Worm (Caenorhabditis elegans) whole organism, L2 larva: ENCODE data around the gene sam-10.

Experiments used
- C34F6.9 ChIP-seq: fragments of 150-350 bp; optimal IDR thresholded peaks from 2 replicates; lab custom pipeline; 2014; ENCODE audit warnings: missing biosample characterization, missing genetic modification characterization
- F13H6.1 ChIP-seq: sonication (generic microtip); optimal IDR thresholded peaks from 2 replicates; lab custom pipeline; 2016; ENCODE audit warnings: missing genetic modification characterization, missing compliant biosample characterization
- R02D3.7 ChIP-seq: fragments of 150-350 bp; optimal IDR thresholded peaks from 2 replicates; lab custom pipeline; 2014; ENCODE audit warnings: missing biosample characterization, missing genetic modification characterization
- Y55F3AM.14 ChIP-seq: fragments of 200-800 bp; sonication (Bioruptor generic); optimal IDR thresholded peaks from 2 replicates; lab custom pipeline; 2018; ENCODE audit warnings: mild to moderate bottlenecking, missing genetic modification characterization, missing compliant biosample characterization
- ZK546.5 ChIP-seq: sonication (generic microtip); optimal IDR thresholded peaks from 2 replicates; lab custom pipeline; 2017; ENCODE audit warnings: missing biosample characterization, missing genetic modification characterization
- alr-1 ChIP-seq: fragments of 150-350 bp; optimal IDR thresholded peaks from 2 replicates; lab custom pipeline; 2014; ENCODE audit warnings: missing biosample characterization, missing genetic modification characterization
- ama-1 ChIP-seq: fragments of 150-350 bp; optimal IDR thresholded peaks from 2 replicates; lab custom pipeline; 2018; ENCODE audit warnings: inconsistent platforms
- blmp-1 ChIP-seq: sonication (generic microtip); optimal IDR thresholded peaks from 2 replicates; lab custom pipeline; 2017; ENCODE audit warnings: missing genetic modification characterization, mild to moderate bottlenecking, missing compliant biosample characterization, antibody characterized with exemption, moderate library complexity; ENCODE audit not compliant: insufficient read depth
- crh-2 ChIP-seq: sonication (generic microtip); optimal IDR thresholded peaks from 2 replicates; lab custom pipeline; 2017; ENCODE audit warnings: missing biosample characterization, missing genetic modification characterization
- dmd-4 ChIP-seq: sonication (generic microtip); optimal IDR thresholded peaks from 2 replicates; lab custom pipeline; 2017; ENCODE audit warnings: missing biosample characterization, missing genetic modification characterization
- egl-27 ChIP-seq: sonication (generic microtip); optimal IDR thresholded peaks from 3 replicates; lab custom pipeline; 2017; ENCODE audit warnings: missing biosample characterization, missing genetic modification reagents, missing genetic modification characterization
- elt-1 ChIP-seq: fragments of 150-350 bp; optimal IDR thresholded peaks from 2 replicates; lab custom pipeline; 2014; ENCODE audit warnings: missing biosample characterization, missing genetic modification characterization
- elt-3 ChIP-seq: sonication (generic microtip); optimal IDR thresholded peaks from 2 replicates; lab custom pipeline; 2017; ENCODE audit warnings: missing biosample characterization, missing genetic modification characterization
- gmeb-1 ChIP-seq: fragments of 150-350 bp; optimal IDR thresholded peaks from 2 replicates; lab custom pipeline; 2014; ENCODE audit warnings: missing biosample characterization, missing genetic modification characterization
- lin-11 ChIP-seq: fragments of 150-350 bp; sonication (generic microtip); optimal IDR thresholded peaks from 2 replicates; lab custom pipeline; 2014; ENCODE audit warnings: missing biosample characterization, missing genetic modification characterization, inconsistent platforms, mixed read lengths
- lin-39 ChIP-seq: fragments of 150-350 bp; optimal IDR thresholded peaks from 2 replicates; lab custom pipeline; 2014; ENCODE audit warnings: missing biosample characterization, missing genetic modification reagents, missing genetic modification characterization
- lsy-2 ChIP-seq, 2 experiments: fragments of 150-350 bp in 1 of 2; sonication (generic microtip) in 1 of 2; optimal IDR thresholded peaks; 2 replicates each; lab custom pipeline; 2014 to 2017; ENCODE audit warnings: missing biosample characterization in 2 of 2, missing genetic modification characterization in 2 of 2
- mab-5 ChIP-seq: fragments of 150-350 bp; optimal IDR thresholded peaks from 2 replicates; lab custom pipeline; 2014; ENCODE audit warnings: missing biosample characterization, missing genetic modification characterization
- mbf-1 ChIP-seq: sonication (generic microtip); optimal IDR thresholded peaks from 2 replicates; lab custom pipeline; 2017; ENCODE audit warnings: missing biosample characterization, missing genetic modification characterization
- nhr-10 ChIP-seq: sonication (generic microtip); optimal IDR thresholded peaks from 2 replicates; lab custom pipeline; 2017; ENCODE audit warnings: missing biosample characterization, missing genetic modification characterization
- nhr-11 ChIP-seq: fragments of 150-350 bp; optimal IDR thresholded peaks from 2 replicates; lab custom pipeline; 2014; ENCODE audit warnings: missing biosample characterization, missing genetic modification characterization
- nhr-12 ChIP-seq: fragments of 150-350 bp; optimal IDR thresholded peaks from 2 replicates; lab custom pipeline; 2014; ENCODE audit warnings: missing biosample characterization, missing genetic modification characterization
- nhr-129 ChIP-seq: fragments of 150-350 bp; optimal IDR thresholded peaks from 2 replicates; lab custom pipeline; 2014; ENCODE audit warnings: missing biosample characterization, missing genetic modification characterization
- nhr-21 ChIP-seq: fragments of 150-350 bp; optimal IDR thresholded peaks from 2 replicates; lab custom pipeline; 2014; ENCODE audit warnings: missing biosample characterization, missing genetic modification characterization
- nhr-23 ChIP-seq: fragments of 150-350 bp; optimal IDR thresholded peaks from 2 replicates; lab custom pipeline; 2014; ENCODE audit warnings: missing biosample characterization, missing genetic modification reagents, missing genetic modification characterization
- nhr-6 ChIP-seq: fragments of 150-350 bp; optimal IDR thresholded peaks from 2 replicates; lab custom pipeline; 2014; ENCODE audit warnings: missing biosample characterization, missing genetic modification characterization
- nhr-77 ChIP-seq: fragments of 150-350 bp; optimal IDR thresholded peaks from 2 replicates; lab custom pipeline; 2014; ENCODE audit warnings: missing biosample characterization, missing genetic modification characterization
- peb-1 ChIP-seq: fragments of 150-350 bp; optimal IDR thresholded peaks from 2 replicates; lab custom pipeline; 2014; ENCODE audit warnings: missing biosample characterization, missing genetic modification characterization
- sem-4 ChIP-seq: fragments of 150-350 bp; optimal IDR thresholded peaks from 2 replicates; lab custom pipeline; 2014; ENCODE audit warnings: missing biosample characterization, missing genetic modification reagents, missing genetic modification characterization
- skn-1 ChIP-seq: sonication (generic microtip); optimal IDR thresholded peaks from 2 replicates; lab custom pipeline; 2017; ENCODE audit warnings: missing biosample characterization, missing genetic modification characterization
- sma-9 ChIP-seq, 2 experiments: fragments of 150-350 bp in 1 of 2; sonication (generic microtip) in 1 of 2; optimal IDR thresholded peaks; 2 replicates each; lab custom pipeline; 2014 to 2016; ENCODE audit warnings: missing genetic modification characterization in 2 of 2, mild to moderate bottlenecking in 1 of 2, missing biosample characterization in 1 of 2, missing compliant biosample characterization in 1 of 2, missing genetic modification reagents in 1 of 2, moderate library complexity in 1 of 2
- snpc-4 ChIP-seq: fragments of 150-350 bp; optimal IDR thresholded peaks from 2 replicates; lab custom pipeline; 2014; ENCODE audit warnings: missing biosample characterization, missing genetic modification characterization
- unc-39 ChIP-seq: fragments of 150-350 bp; optimal IDR thresholded peaks from 2 replicates; lab custom pipeline; 2014; ENCODE audit warnings: missing biosample characterization, missing genetic modification characterization
- unc-55 ChIP-seq: fragments of 150-350 bp; sonication (generic microtip); optimal IDR thresholded peaks from 3 replicates; lab custom pipeline; 2014; ENCODE audit warnings: missing biosample characterization, missing genetic modification reagents, missing genetic modification characterization
- zag-1 ChIP-seq: fragments of 150-350 bp; optimal IDR thresholded peaks from 2 replicates; lab custom pipeline; 2014; ENCODE audit warnings: missing biosample characterization, missing genetic modification characterization
- ztf-4 ChIP-seq: fragments of 150-350 bp; optimal IDR thresholded peaks from 2 replicates; lab custom pipeline; 2014; ENCODE audit warnings: missing biosample characterization, missing genetic modification characterization

The sam-10 gene

ce11 chrII:13369231-13369630, 38.9 kb upstream of the sam-10 start, which contains the start of gene Y48C3A.20 (continued):
- TF ChIP-seq gmeb-1 (tag; lab: Kevin White, UChicago), result peak; percentile 81

ce11 chrII:13367784-13368183, 37.5 kb upstream of the sam-10 start:
- no peak for TF ChIP-seq elt-1 (tag; lab: Kevin White, UChicago)
- TF ChIP-seq sma-9 (GFP tag; optimal IDR thresholded peaks at IDR 0.05; lab: Kevin White, UChicago), result no peak
- TF ChIP-seq sma-9 (tag; optimal IDR thresholded peaks at IDR 0.05; lab: Kevin White, UChicago), result no peak
- TF ChIP-seq nhr-21 (tag; lab: Kevin White, UChicago), result no peak
- TF ChIP-seq lin-11 (tag; lab: Kevin White, UChicago), result no peak
- no peak for TF ChIP-seq ZK546.5 (tag; lab: Kevin White, UChicago)
- TF ChIP-seq alr-1, result no peak
- TF ChIP-seq nhr-77 (tag; lab: Kevin White, UChicago), result no peak
- no peak for TF ChIP-seq mbf-1 (tag; lab: Kevin White, UChicago)
- TF ChIP-seq R02D3.7 (tag; lab: Kevin White, UChicago), result no peak
- no peak for TF ChIP-seq sem-4 (tag; lab: Kevin White, UChicago)
- no peak for TF ChIP-seq snpc-4 (tag; lab: Kevin White, UChicago)
- TF ChIP-seq ama-1 (lab: Kevin White, UChicago), result no peak
- no peak for TF ChIP-seq skn-1 (tag; lab: Kevin White, UChicago)
- TF ChIP-seq unc-39 (tag; lab: Kevin White, UChicago), result no peak

- TF ChIP-seq peb-1 (tag; lab: Kevin White, UChicago) (no peak), blmp-1 (tag; lab: Kevin White, UChicago) (no peak), dmd-4 (no peak), Y55F3AM.14 (GFP tag; lab: Kevin White, UChicago) (no peak), ama-1 (lab: Kevin White, UChicago) (no peak), ztf-4 (tag; lab: Kevin White, UChicago) (no peak), ZK546.5 (tag; lab: Kevin White, UChicago) (no peak), elt-3 (tag; lab: Kevin White, UChicago) (no peak), gmeb-1 (tag; lab: Kevin White, UChicago) (no peak), zag-1 (tag; lab: Kevin White, UChicago) (no peak), sma-9 (GFP tag; optimal IDR thresholded peaks at IDR 0.05; lab: Kevin White, UChicago) (no peak), sma-9 (tag; optimal IDR thresholded peaks at IDR 0.05; lab: Kevin White, UChicago) (no peak), unc-55 (GFP tag; lab: Kevin White, UChicago) (no peak), crh-2 (no peak), alr-1 (no peak), mab-5 (tag; lab: Kevin White, UChicago) (no peak), unc-39 (tag; lab: Kevin White, UChicago) (no peak), sem-4 (tag; lab: Kevin White, UChicago) (no peak), lin-39 (tag; lab: Kevin White, UChicago) (no peak), nhr-23 (tag; lab: Kevin White, UChicago) (no peak), nhr-11 (tag; lab: Kevin White, UChicago) (no peak)
Measured at ce11 chrII:13356092-13356491, 25.8 kb upstream of the sam-10 start, which contains the start of gene dmsr-3. Gene dmsr-3 (minus strand): TSS chrII:13356192.

- no peak for TF ChIP-seq nhr-10 (tag; lab: Kevin White, UChicago)
- no peak for TF ChIP-seq Y55F3AM.14 (GFP tag; lab: Kevin White, UChicago)
- no peak for TF ChIP-seq gmeb-1 (tag; lab: Kevin White, UChicago)
- no peak for TF ChIP-seq F13H6.1
Measured at ce11 chrII:13341320-13341719, 11.0 kb upstream of the sam-10 start.

ce11 chrII:13339984-13340383, 9.7 kb upstream of the sam-10 start:
- TF ChIP-seq blmp-1 (tag; lab: Kevin White, UChicago) (no peak), C34F6.9 (tag; lab: Kevin White, UChicago) (no peak), egl-27 (tag; lab: Kevin White, UChicago) (no peak)

ce11 chrII:13337959-13338358, 7.6 kb upstream of the sam-10 start, which contains the start of gene mrpl-20:
Gene mrpl-20 (plus strand): TSS chrII:13338281.
- TF ChIP-seq C34F6.9 (tag; lab: Kevin White, UChicago) (peak; percentile 49), nhr-12 (tag; lab: Kevin White, UChicago) (no peak), nhr-129 (tag; lab: Kevin White, UChicago) (peak; percentile 4), gmeb-1 (tag; lab: Kevin White, UChicago) (peak; percentile 44), nhr-6 (tag; lab: Kevin White, UChicago) (no peak), lsy-2 (tag; optimal IDR thresholded peaks at IDR 0.05; lab: Kevin White, UChicago) (peak in 1 of 2 experiments; percentile 58), unc-55 (GFP tag; lab: Kevin White, UChicago) (peak; percentile 67)
